Fruit fly (Drosophila melanogaster) whole organism, wandering third instar larva: ENCODE measurements around the gene crok.
A peak's percentile ranks its signal among the peaks of the same experiment; 100 is the strongest.

Experiments
- Abd-B ChIP-seq: fragments of >200 bp; optimal IDR thresholded peaks from 2 replicates; lab custom pipeline; 2017; ENCODE audit warnings: missing biosample characterization, missing genetic modification characterization
- CG32264 ChIP-seq: fragments of 200-800 bp; sonication (Bioruptor generic); optimal IDR thresholded peaks from 2 replicates; lab custom pipeline; 2016; ENCODE audit warnings: missing biosample characterization, missing genetic modification characterization
- CG9705 ChIP-seq: fragments of 200-800 bp; sonication (Bioruptor generic); optimal IDR thresholded peaks from 2 replicates; lab custom pipeline; 2018; ENCODE audit warnings: missing biosample characterization, mild to moderate bottlenecking, missing genetic modification characterization
- CrebA ChIP-seq: fragments of 200-800 bp; sonication (Bioruptor generic); optimal IDR thresholded peaks from 2 replicates; lab custom pipeline; 2016; ENCODE audit warnings: missing biosample characterization, mild to moderate bottlenecking, missing genetic modification characterization, borderline replicate concordance
- Dif ChIP-seq: fragments of 200-275, 200-300 bp; sonication (Bioruptor generic); optimal IDR thresholded peaks from 2 replicates; lab custom pipeline; 2018; ENCODE audit warnings: missing biosample characterization, missing genetic modification characterization; ENCODE audit not compliant: partially characterized antibody
- GATAd ChIP-seq: sonication (Bioruptor generic); optimal IDR thresholded peaks from 2 replicates; lab custom pipeline; 2016; ENCODE audit warnings: missing biosample characterization, missing genetic modification characterization
- HLH106 ChIP-seq: fragments of 200-800 bp; optimal IDR thresholded peaks from 3 replicates; lab custom pipeline; 2019; ENCODE audit warnings: missing biosample characterization, mild to moderate bottlenecking, missing genetic modification characterization, moderate library complexity
- Hnf4 ChIP-seq: fragments of 200-800 bp; sonication (Bioruptor generic); optimal IDR thresholded peaks from 2 replicates; lab custom pipeline; 2016; ENCODE audit warnings: missing biosample characterization, mild to moderate bottlenecking, missing genetic modification characterization
- Jra ChIP-seq: sonication (Bioruptor generic); optimal IDR thresholded peaks from 2 replicates; lab custom pipeline; 2016; ENCODE audit warnings: missing biosample characterization, missing genetic modification characterization
- Mio ChIP-seq: sonication (Bioruptor generic); optimal IDR thresholded peaks from 2 replicates; lab custom pipeline; 2016; ENCODE audit warnings: missing biosample characterization, missing genetic modification characterization
- Myc ChIP-seq: fragments of >200 bp; optimal IDR thresholded peaks from 2 replicates; lab custom pipeline; 2017
- Rel ChIP-seq, 2 experiments: fragments of 200-800 bp; sonication (Bioruptor generic) in 1 of 2; optimal IDR thresholded peaks; 2 replicates in 1 of 2; 3 replicates in 1 of 2; lab custom pipeline; 2016 to 2019; ENCODE audit warnings: mild to moderate bottlenecking in 2 of 2, missing biosample characterization in 2 of 2, missing genetic modification characterization in 2 of 2, moderate library complexity in 1 of 2
- Sp1 ChIP-seq: fragments of 200-800 bp; sonication (Bioruptor generic); optimal IDR thresholded peaks from 3 replicates; lab custom pipeline; 2019; ENCODE audit warnings: missing biosample characterization, mild to moderate bottlenecking, missing genetic modification characterization, moderate library complexity
- Vsx2 ChIP-seq: fragments of 200-300, 225-300 bp; sonication (Bioruptor generic); optimal IDR thresholded peaks from 2 replicates; lab custom pipeline; 2018; ENCODE audit warnings: missing biosample characterization, missing genetic modification characterization; ENCODE audit not compliant: partially characterized antibody
- brk ChIP-seq: fragments of 200-800 bp; sonication (Bioruptor generic); optimal IDR thresholded peaks from 2 replicates; lab custom pipeline; 2016; ENCODE audit warnings: missing biosample characterization, mild to moderate bottlenecking, missing genetic modification characterization
- dl ChIP-seq, 2 experiments: fragments of 175-275, 200-275 bp in 1 of 2; fragments of 200-275 bp in 1 of 2; sonication (Bioruptor generic); optimal IDR thresholded peaks; lab custom pipeline; 2018; ENCODE audit warnings: mild to moderate bottlenecking in 2 of 2, missing biosample characterization in 2 of 2, missing genetic modification characterization in 2 of 2, moderate library complexity in 2 of 2; ENCODE audit not compliant: partially characterized antibody in 2 of 2, insufficient read depth in 1 of 2
- dmrt93B ChIP-seq: fragments of 200-800 bp; sonication (Bioruptor generic); optimal IDR thresholded peaks from 2 replicates; lab custom pipeline; 2018; ENCODE audit warnings: missing biosample characterization, mild to moderate bottlenecking, missing genetic modification characterization
- dsf ChIP-seq: sonication (Bioruptor generic); optimal IDR thresholded peaks from 2 replicates; lab custom pipeline; 2016; ENCODE audit warnings: missing biosample characterization, missing genetic modification characterization, borderline replicate concordance
- ey ChIP-seq: fragments of 200-800 bp; sonication (Bioruptor generic); optimal IDR thresholded peaks from 2 replicates; lab custom pipeline; 2016; ENCODE audit warnings: missing biosample characterization, missing genetic modification characterization
- foxo ChIP-seq, 2 experiments: fragments of 200-800 bp; sonication (Bioruptor generic); optimal IDR thresholded peaks; 2 replicates in 1 of 2; 3 replicates in 1 of 2; lab custom pipeline; 2016 to 2017; ENCODE audit warnings: missing biosample characterization in 2 of 2, missing genetic modification characterization in 2 of 2
- fru ChIP-seq: fragments of 200-800 bp; sonication (Bioruptor generic); optimal IDR thresholded peaks from 3 replicates; lab custom pipeline; 2016; ENCODE audit warnings: missing biosample characterization, mild to moderate bottlenecking, missing genetic modification characterization
- h ChIP-seq: fragments of 200-800 bp; sonication (Bioruptor generic); optimal IDR thresholded peaks from 3 replicates; lab custom pipeline; 2016; ENCODE audit warnings: missing biosample characterization, mild to moderate bottlenecking, missing genetic modification characterization
- jim ChIP-seq: fragments of 175-275, 200-325 bp; sonication (Bioruptor generic); optimal IDR thresholded peaks from 2 replicates; lab custom pipeline; 2016; ENCODE audit warnings: missing biosample characterization, mild to moderate bottlenecking, missing genetic modification characterization
- pan ChIP-seq: fragments of >200 bp; optimal IDR thresholded peaks from 2 replicates; lab custom pipeline; 2017
- psq ChIP-seq: fragments of 200-800 bp; sonication (Bioruptor generic); optimal IDR thresholded peaks from 3 replicates; lab custom pipeline; 2017; ENCODE audit warnings: missing biosample characterization, mild to moderate bottlenecking, missing genetic modification characterization, moderate library complexity
- rgr ChIP-seq: fragments of 200-800 bp; sonication (Bioruptor generic); optimal IDR thresholded peaks from 3 replicates; lab custom pipeline; 2016; ENCODE audit warnings: missing biosample characterization, mild to moderate bottlenecking, missing genetic modification characterization
- sage ChIP-seq: fragments of 200-800 bp; sonication (Bioruptor generic); optimal IDR thresholded peaks from 2 replicates; lab custom pipeline; 2016; ENCODE audit warnings: missing biosample characterization, mild to moderate bottlenecking, missing genetic modification characterization
- tai ChIP-seq: sonication (Bioruptor generic); optimal IDR thresholded peaks from 2 replicates; lab custom pipeline; 2016; ENCODE audit warnings: missing biosample characterization, missing genetic modification characterization
- usp ChIP-seq: fragments of >200 bp; optimal IDR thresholded peaks from 2 replicates; lab custom pipeline; 2017; ENCODE audit warnings: missing biosample characterization, missing genetic modification characterization

Gene crok

dm6 chr2L:12172536-12173234, at the start of gene crok, which contains the start of gene CG6583:
TSS of gene crok (plus strand) at chr2L:12172981.
TSS of gene CG6583 (minus strand) at chr2L:12172586.
- TF ChIP-seq Sp1 (GFP tag; lab: Kevin White, UChicago) (no peak), Myc (lab: Kevin White, UChicago) (no peak), tai (GFP tag; lab: Kevin White, UChicago) (no peak), Mio (GFP tag; lab: Kevin White, UChicago) (no peak), HLH106 (tag; lab: Kevin White, UChicago) (no peak)
- TF ChIP-seq, all 38 proteins: peak for 0

dm6 chr2L:12133275-12134124, 39.3 kb upstream of the crok start, which contains the start of gene rho-6:
TSS of gene rho-6 (minus strand) at chr2L:12133411.
- TF ChIP-seq GATAd (GFP tag; lab: Kevin White, UChicago) (no peak), Mio (GFP tag; lab: Kevin White, UChicago) (no peak), Myc (lab: Kevin White, UChicago) (peak; percentile 58)

DNA sequence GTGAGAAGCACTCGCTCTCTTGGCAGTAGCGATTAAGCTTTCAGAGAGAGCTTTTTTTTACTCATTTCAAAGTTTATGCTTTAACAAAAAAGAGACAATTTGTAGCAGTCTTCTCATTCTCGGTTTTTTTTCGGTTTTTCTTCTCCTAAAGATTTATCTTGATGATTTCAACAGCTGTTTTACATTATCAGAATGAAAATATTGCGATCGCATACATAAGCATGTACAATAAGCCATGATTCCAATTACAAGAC, 38.7 kb upstream of the crok start:
- no peak for TF ChIP-seq brk (GFP tag; lab: Kevin White, UChicago)
- TF ChIP-seq CG32264 (GFP tag; lab: Kevin White, UChicago) = no peak
- TF ChIP-seq Jra (GFP tag; lab: Kevin White, UChicago) = no peak
- no peak for TF ChIP-seq CG9705
- no peak for TF ChIP-seq dsf (GFP tag; lab: Kevin White, UChicago)
- TF ChIP-seq GATAd (GFP tag; lab: Kevin White, UChicago) = no peak
- no peak for TF ChIP-seq sage (GFP tag; lab: Kevin White, UChicago)
- no peak for TF ChIP-seq fru (GFP tag; lab: Kevin White, UChicago)
- TF ChIP-seq dl (GFP tag; optimal IDR thresholded peaks at IDR 0.05; lab: Kevin White, UChicago; ENCODE audit: insufficient read depth in 1 of 2, partially characterized antibody in 2 of 2) = no peak
- TF ChIP-seq Rel (GFP tag; optimal IDR thresholded peaks at IDR 0.05; lab: Kevin White, UChicago) = no peak
- no peak for TF ChIP-seq Rel (tag; optimal IDR thresholded peaks at IDR 0.05; lab: Kevin White, UChicago)

DNA sequence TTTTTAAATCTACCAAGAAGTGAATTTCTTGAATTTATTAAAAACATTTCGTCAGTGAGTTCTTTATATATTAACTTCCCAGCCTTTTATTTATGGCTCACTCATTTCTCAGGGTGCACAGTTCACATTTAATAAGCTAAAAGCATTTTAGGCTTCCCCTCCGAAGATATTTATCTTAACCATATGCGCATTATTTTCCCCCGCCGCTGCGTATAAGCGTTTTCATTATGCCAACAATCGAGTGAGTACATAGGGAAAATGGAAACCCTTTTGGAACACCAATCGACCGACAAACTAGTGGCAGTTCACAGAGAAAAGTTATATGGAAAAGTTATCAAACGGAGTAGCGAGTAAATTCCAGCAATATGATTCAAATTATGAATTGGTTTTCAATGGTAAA, 35.1 kb upstream of the crok start, which contains the start of gene Gr33a:
Gene Gr33a, plus strand, starts transcription at position 301 of the 400 bp plus-strand sequence.
- TF ChIP-seq pan (no peak), Vsx2 (GFP tag; lab: Kevin White, UChicago) (no peak), CG9705 (no peak), Dif (GFP tag; lab: Kevin White, UChicago) (no peak), foxo (GFP tag; optimal IDR thresholded peaks at IDR 0.05; lab: Kevin White, UChicago) (no peak), rgr (GFP tag; lab: Kevin White, UChicago) (no peak), jim (GFP tag; lab: Kevin White, UChicago) (no peak), Hnf4 (no peak), dl (GFP tag; optimal IDR thresholded peaks at IDR 0.05; lab: Kevin White, UChicago; ENCODE audit: insufficient read depth in 1 of 2, partially characterized antibody in 2 of 2) (no peak), ey (no peak), h (GFP tag; lab: Kevin White, UChicago) (no peak), dmrt93B (no peak), CrebA (GFP tag; lab: Kevin White, UChicago) (no peak), CG32264 (GFP tag; lab: Kevin White, UChicago) (no peak)

DNA sequence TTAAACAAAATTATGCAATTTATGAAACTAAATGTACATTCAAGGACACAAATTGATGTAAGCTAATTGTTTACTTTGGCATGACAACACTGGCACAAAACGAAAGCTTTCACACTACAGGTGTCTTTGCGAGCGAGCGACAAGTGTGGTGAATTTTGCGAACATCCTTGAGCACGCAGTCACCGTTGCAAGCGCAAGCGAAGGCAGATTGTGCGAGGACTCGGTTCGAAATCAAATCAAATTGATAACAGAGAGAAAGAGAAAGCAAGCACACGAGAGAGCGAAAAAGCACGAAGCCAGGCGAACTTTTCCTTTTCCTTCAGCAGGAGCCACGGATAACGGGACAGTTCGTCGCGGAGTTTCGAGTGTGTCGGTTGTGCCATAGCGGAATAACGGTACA, 30.3 kb upstream of the crok start, which contains the start of gene CG31760:
Gene CG31760, plus strand, starts transcription at position 342 of the 400 bp plus-strand sequence.
- TF ChIP-seq psq = no peak
- TF ChIP-seq fru (GFP tag; lab: Kevin White, UChicago) = no peak
- TF ChIP-seq usp = no peak
- no peak for TF ChIP-seq Vsx2 (GFP tag; lab: Kevin White, UChicago)
- TF ChIP-seq Abd-B (GFP tag; lab: Kevin White, UChicago) = no peak
